Worm (Caenorhabditis elegans) whole organism, late embryonic: Measurements from ENCODE around the gene B0244.5.

Source experiments
- F13H6.1 ChIP-seq: sonication (generic microtip); optimal IDR thresholded peaks from 2 replicates; lab custom pipeline; 2016; ENCODE audit warnings: missing genetic modification characterization, missing compliant biosample characterization
- T23F11.4 ChIP-seq: fragments of 200-800 bp; sonication (Bioruptor generic); optimal IDR thresholded peaks from 2 replicates; lab custom pipeline; 2018; ENCODE audit warnings: mild to moderate bottlenecking, missing genetic modification characterization, missing compliant biosample characterization
- ahr-1 ChIP-seq: sonication (generic microtip); optimal IDR thresholded peaks from 2 replicates; lab custom pipeline; 2016; ENCODE audit warnings: missing genetic modification characterization, missing compliant biosample characterization
- ama-1 ChIP-seq: fragments of 150-350 bp; optimal IDR thresholded peaks from 2 replicates; lab custom pipeline; 2014
- ceh-14 ChIP-seq: sonication (generic microtip); optimal IDR thresholded peaks from 2 replicates; lab custom pipeline; 2016; ENCODE audit warnings: missing genotype, missing genetic modification characterization, missing compliant biosample characterization
- ceh-18 ChIP-seq: sonication (generic microtip); optimal IDR thresholded peaks from 2 replicates; lab custom pipeline; 2016; ENCODE audit warnings: missing genetic modification characterization, missing compliant biosample characterization
- ceh-22 ChIP-seq: sonication (generic microtip); optimal IDR thresholded peaks from 2 replicates; lab custom pipeline; 2017; ENCODE audit warnings: missing biosample characterization, missing genetic modification characterization
- ceh-24 ChIP-seq: sonication (generic microtip); optimal IDR thresholded peaks from 2 replicates; lab custom pipeline; 2016; ENCODE audit warnings: mild to moderate bottlenecking, missing genetic modification characterization, missing compliant biosample characterization
- ceh-34 ChIP-seq: sonication (generic microtip); optimal IDR thresholded peaks from 2 replicates; lab custom pipeline; 2016; ENCODE audit warnings: mild to moderate bottlenecking, missing genetic modification characterization, missing compliant biosample characterization
- ceh-45 ChIP-seq: fragments of 200-800 bp; sonication (Bioruptor generic); IDR thresholded peaks from 2 replicates; pipeline ENCODE4 v1.3.6; 2022; ENCODE audit warnings: missing genetic modification reagents, missing genetic modification characterization, missing compliant biosample characterization
- ceh-6 ChIP-seq: fragments of 200-800 bp; sonication (Bioruptor generic); optimal IDR thresholded peaks from 2 replicates; lab custom pipeline; 2018; ENCODE audit warnings: mild to moderate bottlenecking, missing genetic modification characterization, missing compliant biosample characterization
- dve-1 ChIP-seq: sonication (generic microtip); optimal IDR thresholded peaks from 2 replicates; lab custom pipeline; 2017; ENCODE audit warnings: antibody characterized with exemption, mild to moderate bottlenecking, missing genetic modification characterization, missing compliant biosample characterization
- elt-4 ChIP-seq: sonication (generic microtip); optimal IDR thresholded peaks from 2 replicates; lab custom pipeline; 2016; ENCODE audit warnings: missing genetic modification characterization, missing compliant biosample characterization
- ets-4 ChIP-seq: sonication (generic microtip); optimal IDR thresholded peaks from 2 replicates; lab custom pipeline; 2016; ENCODE audit warnings: missing genetic modification characterization, missing compliant biosample characterization
- fkh-6 ChIP-seq: sonication (generic microtip); optimal IDR thresholded peaks from 2 replicates; lab custom pipeline; 2016; ENCODE audit warnings: missing genetic modification characterization, missing compliant biosample characterization
- gmeb-2 ChIP-seq: sonication (generic microtip); optimal IDR thresholded peaks from 2 replicates; lab custom pipeline; 2016; ENCODE audit warnings: missing genetic modification characterization, inconsistent platforms, missing compliant biosample characterization
- hlh-15 ChIP-seq: sonication (generic microtip); optimal IDR thresholded peaks from 2 replicates; lab custom pipeline; 2016; ENCODE audit warnings: missing genetic modification characterization, missing compliant biosample characterization
- hlh-30 ChIP-seq: sonication (generic microtip); optimal IDR thresholded peaks from 2 replicates; lab custom pipeline; 2017; ENCODE audit warnings: antibody characterized with exemption, missing genetic modification characterization, missing compliant biosample characterization; ENCODE audit not compliant: insufficient read depth
- hlh-6 ChIP-seq: sonication (generic microtip); optimal IDR thresholded peaks from 2 replicates; lab custom pipeline; 2016; ENCODE audit warnings: missing genotype, missing genetic modification characterization, missing compliant biosample characterization
- hlh-8 ChIP-seq: sonication (generic microtip); optimal IDR thresholded peaks from 2 replicates; lab custom pipeline; 2016; ENCODE audit warnings: missing genotype, missing genetic modification characterization, missing compliant biosample characterization
- lim-6 ChIP-seq: sonication (generic microtip); optimal IDR thresholded peaks from 2 replicates; lab custom pipeline; 2016; ENCODE audit warnings: missing genetic modification characterization, missing compliant biosample characterization
- lin-11 ChIP-seq: fragments of 200-800 bp; sonication (Bioruptor generic); optimal IDR thresholded peaks from 2 replicates; lab custom pipeline; 2018; ENCODE audit warnings: mild to moderate bottlenecking, missing genetic modification characterization, missing compliant biosample characterization
- mec-3 ChIP-seq: sonication (generic microtip); optimal IDR thresholded peaks from 2 replicates; lab custom pipeline; 2016; ENCODE audit warnings: borderline replicate concordance, missing genetic modification characterization, missing compliant biosample characterization
- nfya-1 ChIP-seq: sonication (generic microtip); optimal IDR thresholded peaks from 2 replicates; lab custom pipeline; 2017; ENCODE audit warnings: missing genetic modification characterization, mild to moderate bottlenecking, missing compliant biosample characterization, antibody characterized with exemption, moderate library complexity
- npax-4 ChIP-seq: sonication (generic microtip); optimal IDR thresholded peaks from 2 replicates; lab custom pipeline; 2016; ENCODE audit warnings: missing genetic modification characterization, missing compliant biosample characterization
- odd-2 ChIP-seq: sonication (generic microtip); optimal IDR thresholded peaks from 2 replicates; lab custom pipeline; 2017; ENCODE audit warnings: antibody characterized with exemption, mild to moderate bottlenecking, missing genetic modification characterization, missing compliant biosample characterization
- pat-9 ChIP-seq: fragments of 200-800 bp; sonication (Bioruptor generic); optimal IDR thresholded peaks from 2 replicates; lab custom pipeline; 2018; ENCODE audit warnings: mild to moderate bottlenecking, missing genetic modification characterization, moderate library complexity, missing compliant biosample characterization
- pha-4 ChIP-seq: fragments of 150-350 bp; optimal IDR thresholded peaks from 2 replicates; lab custom pipeline; 2018; ENCODE audit warnings: missing biosample characterization, missing genetic modification reagents, missing genetic modification characterization
- pqm-1 ChIP-seq: sonication (generic microtip); optimal IDR thresholded peaks from 2 replicates; lab custom pipeline; 2016; ENCODE audit warnings: missing genetic modification characterization, missing compliant biosample characterization
- pros-1 ChIP-seq: fragments of 150-350 bp; optimal IDR thresholded peaks from 2 replicates; lab custom pipeline; 2014; ENCODE audit warnings: missing biosample characterization, missing genetic modification reagents, missing genetic modification characterization
- rnt-1 ChIP-seq: sonication (generic microtip); optimal IDR thresholded peaks from 2 replicates; lab custom pipeline; 2016; ENCODE audit warnings: missing genetic modification characterization, missing compliant biosample characterization
- sdc-2 ChIP-seq: sonication (generic microtip); optimal IDR thresholded peaks from 2 replicates; lab custom pipeline; 2016; ENCODE audit warnings: missing genotype, missing genetic modification characterization, missing compliant biosample characterization
- sox-2 ChIP-seq: fragments of 200-800 bp; sonication (Bioruptor generic); IDR thresholded peaks from 2 replicates; pipeline ENCODE4 v1.3.6; 2022; ENCODE audit warnings: missing genetic modification reagents, missing genetic modification characterization, missing compliant biosample characterization
- syd-9 ChIP-seq: sonication (generic microtip); optimal IDR thresholded peaks from 2 replicates; lab custom pipeline; 2016; ENCODE audit warnings: mild to moderate bottlenecking, missing genetic modification characterization, moderate library complexity, missing compliant biosample characterization
- tbx-2 ChIP-seq: sonication (generic microtip); optimal IDR thresholded peaks from 2 replicates; lab custom pipeline; 2016; ENCODE audit warnings: missing genetic modification characterization, missing compliant biosample characterization
- tbx-7 ChIP-seq: sonication (generic microtip); optimal IDR thresholded peaks from 2 replicates; lab custom pipeline; 2016; ENCODE audit warnings: missing genotype, missing genetic modification characterization, missing compliant biosample characterization
- ttx-3 ChIP-seq: sonication (generic microtip); optimal IDR thresholded peaks from 2 replicates; lab custom pipeline; 2016; ENCODE audit warnings: missing genetic modification reagents, missing genetic modification characterization, missing compliant biosample characterization
- unc-42 ChIP-seq: sonication (generic microtip); optimal IDR thresholded peaks from 2 replicates; lab custom pipeline; 2016; ENCODE audit warnings: missing genotype, missing genetic modification characterization, missing compliant biosample characterization
- zip-5 ChIP-seq: sonication (generic microtip); optimal IDR thresholded peaks from 2 replicates; lab custom pipeline; 2016; ENCODE audit warnings: missing genetic modification characterization, missing compliant biosample characterization

Gene B0244.5

ce11 chrIII:5744579-5744978 lies at the start of gene B0244.5:
TSS of gene B0244.5 (plus strand) at chrIII:5744879.
- TF ChIP-seq tbx-7 (tag; lab: Kevin White, UChicago), result no peak
- no peak for TF ChIP-seq hlh-8
- no peak for TF ChIP-seq F13H6.1
- no peak for TF ChIP-seq T23F11.4 (GFP tag; lab: Kevin White, UChicago)
- no peak for TF ChIP-seq mec-3
- no peak for TF ChIP-seq ahr-1 (tag; lab: Kevin White, UChicago)
- TF ChIP-seq sox-2 (GFP tag; lab: Robert Waterston, UW), result no peak

- TF ChIP-seq hlh-6 (tag; lab: Kevin White, UChicago) (no peak), ama-1 (lab: Kevin White, UChicago) (no peak), nfya-1 (tag; lab: Kevin White, UChicago) (no peak), pqm-1 (tag; lab: Kevin White, UChicago) (no peak), fkh-6 (no peak), tbx-2 (tag; lab: Kevin White, UChicago) (no peak), ceh-22 (tag; lab: Kevin White, UChicago) (no peak), pat-9 (tag; lab: Kevin White, UChicago) (no peak), npax-4 (tag; lab: Kevin White, UChicago) (no peak), lim-6 (tag; lab: Kevin White, UChicago) (no peak), ahr-1 (tag; lab: Kevin White, UChicago) (no peak), ttx-3 (tag; lab: Kevin White, UChicago) (no peak), sdc-2 (tag; lab: Kevin White, UChicago) (no peak), zip-5 (no peak), ceh-18 (tag; lab: Kevin White, UChicago) (no peak), odd-2 (tag; lab: Kevin White, UChicago) (no peak), ceh-6 (GFP tag; lab: Kevin White, UChicago) (no peak), dve-1 (tag; lab: Kevin White, UChicago) (no peak), pros-1 (tag; lab: Kevin White, UChicago) (no peak), lin-11 (no peak)
Measured at ce11 chrIII:5697266-5697665, 47.4 kb upstream of the B0244.5 start, which contains the start of gene B0336.7. TSS of gene B0336.7 (minus strand) at chrIII:5697366.

DNA sequence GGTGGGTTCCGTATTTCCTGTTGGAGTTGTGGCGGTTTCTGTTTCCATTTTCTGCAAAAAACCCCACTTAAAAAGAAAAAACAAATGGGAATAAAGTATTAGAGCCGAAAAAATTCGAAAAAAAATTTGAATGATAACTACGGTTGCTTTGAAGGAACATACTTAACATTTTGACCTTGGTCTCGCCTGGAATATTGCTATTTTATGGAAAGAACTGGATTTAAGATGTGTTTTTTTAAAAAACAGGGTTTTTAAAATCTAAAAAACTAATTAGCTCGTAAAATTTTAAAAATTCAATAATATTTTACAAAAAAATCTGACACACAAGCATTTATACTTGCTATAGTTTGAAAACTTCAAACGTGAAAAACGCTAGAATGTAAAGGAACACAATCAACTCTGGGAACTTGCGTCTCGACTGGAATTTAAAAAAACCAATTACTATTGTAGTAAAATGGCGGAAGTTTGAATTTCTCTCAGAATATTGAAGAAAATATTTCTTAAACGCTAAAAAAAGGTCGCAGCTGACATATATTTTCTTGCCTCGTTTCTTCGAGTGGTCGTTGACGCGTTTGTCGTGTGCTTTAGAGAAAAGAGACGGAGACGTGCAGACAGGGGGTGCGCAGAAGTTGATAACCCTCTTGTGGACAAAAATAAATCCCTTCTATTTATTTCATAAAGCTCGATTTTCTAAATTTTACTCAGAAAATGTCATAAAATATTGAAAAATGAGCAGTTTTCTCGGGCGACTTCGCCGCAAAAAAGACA lies 46.5 kb upstream of the B0244.5 start, which contains the start of the genes lgg-3 and rgs-5:
Gene lgg-3 (minus strand): TSS at position 51 of the 768 bp plus-strand sequence.
Gene rgs-5 (plus strand): TSS at position 593 of the 768 bp plus-strand sequence.
- TF ChIP-seq hlh-15 (tag; lab: Kevin White, UChicago), result no peak
- no peak for TF ChIP-seq lim-6 (tag; lab: Kevin White, UChicago)
- TF ChIP-seq unc-42 (tag; lab: Kevin White, UChicago), result peak; percentile 18
- TF ChIP-seq nfya-1 (tag; lab: Kevin White, UChicago), result peak; percentile 21
- TF ChIP-seq ets-4 (tag; lab: Kevin White, UChicago), result peak; percentile 2
- no peak for TF ChIP-seq pqm-1 (tag; lab: Kevin White, UChicago)

DNA sequence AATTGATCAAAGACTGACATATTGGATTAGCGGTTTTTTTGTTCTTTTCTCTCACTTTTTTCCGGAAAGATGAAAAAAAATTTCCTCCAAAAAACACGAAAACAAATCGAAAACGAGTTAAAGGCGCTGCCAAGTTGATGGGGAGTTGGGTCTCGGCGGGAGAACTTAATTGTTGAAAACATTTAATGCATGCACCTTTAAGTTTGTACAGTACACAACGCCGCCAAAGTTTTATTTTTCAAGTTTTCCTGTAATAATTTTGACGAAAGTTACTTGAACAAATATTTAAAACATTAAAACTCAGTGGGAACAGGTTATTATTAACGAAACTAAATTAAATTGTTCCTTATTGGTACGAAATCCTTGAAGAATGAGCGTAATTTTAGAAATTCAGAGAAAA lies 43.2 kb upstream of the B0244.5 start:
- TF ChIP-seq hlh-8 (no peak), ceh-24 (no peak), T23F11.4 (GFP tag; lab: Kevin White, UChicago) (no peak), rnt-1 (tag; lab: Kevin White, UChicago) (no peak), zip-5 (no peak), elt-4 (tag; lab: Kevin White, UChicago) (no peak), ceh-45 (GFP tag; lab: Robert Waterston, UW) (no peak), ceh-34 (tag; lab: Kevin White, UChicago) (no peak), fkh-6 (no peak), pat-9 (tag; lab: Kevin White, UChicago) (no peak), hlh-30 (tag; lab: Kevin White, UChicago) (no peak), pha-4 (tag; lab: Kevin White, UChicago) (no peak), syd-9 (tag; lab: Kevin White, UChicago) (no peak), tbx-2 (tag; lab: Kevin White, UChicago) (no peak), gmeb-2 (tag; lab: Kevin White, UChicago) (no peak), nfya-1 (tag; lab: Kevin White, UChicago) (no peak), ets-4 (tag; lab: Kevin White, UChicago) (no peak), ceh-14 (tag; lab: Kevin White, UChicago) (no peak)
